Worm (Caenorhabditis elegans): ENCODE results near the gene K08D8.12.

K08D8.12 gene

ce11 chrIV:12854372-12855114 is 38.7 kb upstream of the K08D8.12 start:
- TF ChIP-seq dmd-6 (GFP tag; IDR thresholded peaks at IDR 0.05) (0 out of 2 replicates have a peak, but pooled peaks have one; percentile 19), duxl-1 (tag; optimal IDR thresholded peaks at IDR 0.05; ENCODE audit: poor library complexity) (no peak), lin-39 (tag; optimal IDR thresholded peaks at IDR 0.05) (no peak), nhr-28 (tag; optimal IDR thresholded peaks at IDR 0.05) (peak; percentile 3), nhr-102 (tag; optimal IDR thresholded peaks at IDR 0.05) (no peak), lin-15B (tag; optimal IDR thresholded peaks at IDR 0.05) (no peak), jun-1 (tag; optimal IDR thresholded peaks at IDR 0.05) (no peak), mep-1 (tag; optimal IDR thresholded peaks at IDR 0.05) (no peak), hlh-11 (tag; optimal IDR thresholded peaks at IDR 0.05) (peak; percentile 25), zip-2 (tag; optimal IDR thresholded peaks at IDR 0.05) (no peak), nhr-6 (tag; optimal IDR thresholded peaks at IDR 0.05) (no peak), ctbp-1 (GFP tag; IDR thresholded peaks at IDR 0.05) (no peak), unc-62 (GFP tag; optimal IDR thresholded peaks at IDR 0.05 in 1 of 2) (no peak), unc-62 (tag; optimal IDR thresholded peaks at IDR 0.05) (no peak), rbr-2 (tag; optimal IDR thresholded peaks at IDR 0.05) (no peak), set-16 (GFP tag; IDR thresholded peaks at IDR 0.05) (no peak), hmg-1.1 (GFP tag; IDR thresholded peaks at IDR 0.05) (no peak), dmd-9 (GFP tag; IDR thresholded peaks at IDR 0.05) (no peak), nhr-111 (GFP tag; optimal IDR thresholded peaks at IDR 0.05) (no peak), fos-1 (tag; optimal IDR thresholded peaks at IDR 0.05) (no peak), nhr-10 (tag; optimal IDR thresholded peaks at IDR 0.05) (no peak), dpl-1 (GFP tag; optimal IDR thresholded peaks at IDR 0.05) (peak; percentile 47), spr-1 (tag; optimal IDR thresholded peaks at IDR 0.05) (no peak), arid-1 (GFP tag; conservative IDR thresholded peaks at IDR 0.05) (no peak), mes-2 (tag; optimal IDR thresholded peaks at IDR 0.05; ENCODE audit: poor library complexity, severe bottlenecking) (peak; percentile 19), ceh-32 (tag; optimal IDR thresholded peaks at IDR 0.05; ENCODE audit: poor library complexity) (no peak), lin-29 (GFP tag; IDR thresholded peaks at IDR 0.05) (no peak), F26F4.8 (GFP tag; conservative IDR thresholded peaks at IDR 0.05) (no peak), unc-130 (GFP tag; optimal IDR thresholded peaks at IDR 0.05) (no peak), pha-4 (GFP tag; IDR thresholded peaks at IDR 0.05) (peak; percentile 15; the same call in 1 of the 2 replicates), pha-4 (tag; optimal IDR thresholded peaks at IDR 0.05) (no peak), lin-38 (GFP tag; IDR thresholded peaks at IDR 0.05) (peak; percentile 38; the same call in 1 of the 2 replicates), nhr-77 (tag; optimal IDR thresholded peaks at IDR 0.05) (no peak), tag-97 (GFP tag; IDR thresholded peaks at IDR 0.05) (no peak), madf-9 (GFP tag; conservative IDR thresholded peaks at IDR 0.05) (no peak), lim-7 (GFP tag; IDR thresholded peaks at IDR 0.05) (no peak)

DNA sequence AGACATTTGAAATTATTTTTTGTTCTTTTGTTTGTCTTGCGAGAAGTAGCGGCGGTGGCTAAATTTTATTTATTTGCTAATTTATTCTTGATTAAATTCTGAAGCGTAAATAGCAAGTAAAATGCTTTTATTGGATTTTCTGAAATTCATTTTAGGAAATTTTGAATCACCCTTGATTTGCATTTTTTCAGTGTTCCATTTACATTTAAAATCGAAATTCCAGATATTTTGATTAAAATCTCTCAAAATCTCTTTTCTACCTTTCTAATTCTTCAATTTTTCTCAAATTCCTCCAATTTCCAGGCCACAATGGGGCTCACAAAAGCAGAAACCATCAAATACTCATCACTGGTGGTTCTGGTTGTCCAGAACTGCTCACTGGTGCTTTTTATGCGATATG is 38.0 kb upstream of the K08D8.12 start, which contains the start of gene nstp-5:
nstp-5 (plus strand) TSS at position 301 of the 400 bp plus-strand sequence.
- no peak for TF ChIP-seq ceh-20 (GFP tag; IDR thresholded peaks at IDR 0.05)
- TF ChIP-seq madf-9 (GFP tag; conservative IDR thresholded peaks at IDR 0.05): no peak
- TF ChIP-seq unc-39 (tag; optimal IDR thresholded peaks at IDR 0.05): no peak
- peak; percentile 41 for TF ChIP-seq aha-1 (tag)

- no peak for TF ChIP-seq zfp-2 (tag; optimal IDR thresholded peaks at IDR 0.05)
- TF ChIP-seq ceh-62 (tag; optimal IDR thresholded peaks at IDR 0.05): no peak
- TF ChIP-seq hmg-1.1 (GFP tag; IDR thresholded peaks at IDR 0.05): no peak
- peak in 1 of 2 experiments; percentile 77 for TF ChIP-seq unc-62 (GFP tag; optimal IDR thresholded peaks at IDR 0.05 in 1 of 2)
- no peak for TF ChIP-seq unc-62 (tag; optimal IDR thresholded peaks at IDR 0.05)
Measured at ce11 chrIV:12859797-12860196, 33.5 kb upstream of the K08D8.12 start, which contains the start of gene gcy-18. gcy-18 (plus strand) TSS chrIV:12860097.
